Fruit fly (Drosophila melanogaster) whole organism, embryonic: Measurements from ENCODE around the gene CG15728.

Source experiments
- Antp ChIP-seq: fragments of 200-800 bp; sonication (Bioruptor generic); optimal IDR thresholded peaks from 3 replicates; lab custom pipeline; 2016; ENCODE audit warnings: missing biosample characterization, missing genetic modification characterization
- Atf6 ChIP-seq: fragments of 200-800 bp; sonication (Bioruptor generic); IDR thresholded peaks from 2 replicates; pipeline ENCODE4 v1.3.6; 2022; ENCODE audit warnings: missing biosample characterization, missing genetic modification characterization
- B-H1 ChIP-seq: fragments of 200-800 bp; sonication (Bioruptor generic); IDR thresholded peaks from 3 replicates; pipeline ENCODE4 v1.3.6; 2022; ENCODE audit warnings: missing biosample characterization, missing genetic modification characterization
- Blimp-1 ChIP-seq: fragments of 200-800 bp; sonication (Bioruptor generic); optimal IDR thresholded peaks from 3 replicates; lab custom pipeline; 2018; ENCODE audit warnings: missing biosample characterization, missing genetic modification characterization, mild to moderate bottlenecking, moderate library complexity, missing genetic modification reagents
- CG11723 ChIP-seq: fragments of 200-800 bp; sonication (Bioruptor generic); optimal IDR thresholded peaks from 2 replicates; lab custom pipeline; 2017; ENCODE audit warnings: missing biosample characterization, mild to moderate bottlenecking, missing genetic modification characterization
- CG12104 ChIP-seq: fragments of 200-800 bp; sonication (Bioruptor generic); optimal IDR thresholded peaks from 3 replicates; lab custom pipeline; 2016; ENCODE audit warnings: missing biosample characterization, missing genetic modification characterization
- CG12299 ChIP-seq: fragments of 200-800 bp; sonication (Bioruptor generic); optimal IDR thresholded peaks from 2 replicates; lab custom pipeline; 2018; ENCODE audit warnings: missing biosample characterization, mild to moderate bottlenecking, missing genetic modification characterization
- CG12769 ChIP-seq: fragments of 200-800 bp; sonication (Bioruptor generic); optimal IDR thresholded peaks from 2 replicates; lab custom pipeline; 2019; ENCODE audit warnings: missing biosample characterization, mild to moderate bottlenecking, missing genetic modification characterization, moderate library complexity
- CG13894 ChIP-seq: fragments of 200-800 bp; sonication (Bioruptor generic); optimal IDR thresholded peaks from 3 replicates; lab custom pipeline; 2018; ENCODE audit warnings: missing biosample characterization, mild to moderate bottlenecking, missing genetic modification characterization, moderate library complexity
- CG14965 ChIP-seq: fragments of 200-800 bp; sonication (Bioruptor generic); optimal IDR thresholded peaks from 2 replicates; lab custom pipeline; 2016; ENCODE audit warnings: missing biosample characterization, missing genetic modification characterization, borderline replicate concordance
- CG15269 ChIP-seq: fragments of 200-800 bp; sonication (Bioruptor generic); optimal IDR thresholded peaks from 2 replicates; lab custom pipeline; 2018; ENCODE audit warnings: missing biosample characterization, mild to moderate bottlenecking, missing genetic modification characterization, moderate library complexity
- CG1602 ChIP-seq: fragments of 200-800 bp; sonication (Bioruptor generic); optimal IDR thresholded peaks from 3 replicates; lab custom pipeline; 2016; ENCODE audit warnings: missing biosample characterization, missing genetic modification characterization
- CG17612 ChIP-seq: fragments of 200-800 bp; sonication (Bioruptor generic); IDR thresholded peaks from 2 replicates; pipeline ENCODE4 v1.3.6; 2022; ENCODE audit warnings: missing biosample characterization, missing genetic modification characterization
- CG2120 ChIP-seq: fragments of 200-800 bp; sonication (Bioruptor generic); optimal IDR thresholded peaks from 3 replicates; lab custom pipeline; 2016; ENCODE audit warnings: missing biosample characterization, missing genetic modification characterization
- CG2678 ChIP-seq: fragments of 200-800 bp; sonication (Bioruptor generic); optimal IDR thresholded peaks from 3 replicates; lab custom pipeline; 2019; ENCODE audit warnings: missing biosample characterization, mild to moderate bottlenecking, missing genetic modification characterization, moderate library complexity
- CG3163 ChIP-seq: fragments of 200-800 bp; sonication (Bioruptor generic); optimal IDR thresholded peaks from 3 replicates; lab custom pipeline; 2016; ENCODE audit warnings: missing biosample characterization, missing genetic modification characterization
- CG34422 ChIP-seq: fragments of 200-800 bp; sonication (Bioruptor generic); IDR thresholded peaks from 3 replicates; pipeline ENCODE4 v1.3.6; 2022; ENCODE audit warnings: missing biosample characterization, missing genetic modification characterization
- CG4360 ChIP-seq: fragments of 200-800 bp; sonication (Bioruptor generic); IDR thresholded peaks from 2 replicates; pipeline ENCODE4 v1.3.6; 2022; ENCODE audit warnings: missing biosample characterization, missing genetic modification characterization
- CG4404 ChIP-seq: fragments of 200-800 bp; sonication (Bioruptor generic); IDR thresholded peaks from 2 replicates; pipeline ENCODE4 v1.3.6; 2022; ENCODE audit warnings: missing biosample characterization, missing genetic modification characterization
- CG4730 ChIP-seq: fragments of 200-800 bp; sonication (Bioruptor generic); IDR thresholded peaks from 2 replicates; pipeline ENCODE4 v1.3.6; 2022; ENCODE audit warnings: missing biosample characterization, missing genetic modification characterization
- CG6175 ChIP-seq: fragments of 200-800 bp; sonication (Bioruptor generic); IDR thresholded peaks from 3 replicates; pipeline ENCODE4 v1.3.6; 2022; ENCODE audit warnings: missing biosample characterization, missing genetic modification characterization
- CG7556 ChIP-seq: fragments of 200-800 bp; sonication (Bioruptor generic); optimal IDR thresholded peaks from 2 replicates; lab custom pipeline; 2017; ENCODE audit warnings: missing biosample characterization, mild to moderate bottlenecking, missing genetic modification characterization
- CG8290 ChIP-seq, 3 experiments: fragments of 200-800 bp; sonication (Bioruptor generic); optimal IDR thresholded peaks; 2 replicates each; lab custom pipeline; 2016 to 2019; ENCODE audit warnings: missing biosample characterization in 3 of 3, missing genetic modification characterization in 3 of 3, mild to moderate bottlenecking in 2 of 3, moderate library complexity in 1 of 3
- CG8359 ChIP-seq: fragments of 200-800 bp; sonication (Bioruptor generic); optimal IDR thresholded peaks from 2 replicates; lab custom pipeline; 2017; ENCODE audit warnings: missing biosample characterization, mild to moderate bottlenecking, missing genetic modification characterization, borderline replicate concordance
- CG9932 ChIP-seq: fragments of 200-800 bp; sonication (Bioruptor generic); IDR thresholded peaks from 2 replicates; pipeline ENCODE4 v1.3.6; 2022; ENCODE audit warnings: missing biosample characterization, missing genetic modification characterization
- Ets65A ChIP-seq: fragments of 200-800 bp; sonication (Bioruptor generic); peaks from one replicate; lab custom pipeline; 2016; ENCODE audit warnings: missing biosample characterization, missing genetic modification characterization
- Fer2 ChIP-seq: fragments of 200-800 bp; sonication (Bioruptor generic); optimal IDR thresholded peaks from 2 replicates; lab custom pipeline; 2018; ENCODE audit warnings: missing biosample characterization, mild to moderate bottlenecking, missing genetic modification characterization, moderate library complexity
- Sox102F ChIP-seq: fragments of 200-800 bp; sonication (Bioruptor generic); optimal IDR thresholded peaks from 2 replicates; lab custom pipeline; 2018; ENCODE audit warnings: missing biosample characterization, mild to moderate bottlenecking, missing genetic modification characterization, moderate library complexity
- Trl ChIP-seq, 3 experiments: fragments of >200 bp in 2 of 3; fragments of 200-800 bp in 1 of 3; sonication (Bioruptor generic) in 1 of 3; optimal IDR thresholded peaks; 2 replicates in 1 of 3; 3 replicates in 2 of 3; lab custom pipeline; 2016 to 2017; ENCODE audit warnings: missing biosample characterization in 1 of 3, missing genetic modification characterization in 1 of 3
- Xbp1 ChIP-seq: fragments of 200-800 bp; sonication (Bioruptor generic); optimal IDR thresholded peaks from 3 replicates; lab custom pipeline; 2016; ENCODE audit warnings: missing biosample characterization, mild to moderate bottlenecking, missing genetic modification characterization
- cato ChIP-seq: fragments of 200-800 bp; sonication (Bioruptor generic); optimal IDR thresholded peaks from 2 replicates; lab custom pipeline; 2016; ENCODE audit warnings: missing biosample characterization, missing genetic modification characterization, borderline replicate concordance
- cg ChIP-seq: fragments of 200-800 bp; sonication (Bioruptor generic); optimal IDR thresholded peaks from 3 replicates; lab custom pipeline; 2019; ENCODE audit warnings: missing biosample characterization, mild to moderate bottlenecking, missing genetic modification characterization, moderate library complexity
- chinmo ChIP-seq: fragments of 200-800 bp; sonication (Bioruptor generic); IDR thresholded peaks from 4 replicates; pipeline ENCODE4 v1.3.6; 2022; ENCODE audit warnings: missing biosample characterization, missing genetic modification characterization; ENCODE audit not compliant: partially characterized antibody
- ci ChIP-seq: fragments of 200-800 bp; sonication (Bioruptor generic); IDR thresholded peaks from 3 replicates; pipeline ENCODE4 v1.3.6; 2022; ENCODE audit warnings: missing biosample characterization, missing genetic modification characterization
- crc ChIP-seq: fragments of 200-800 bp; sonication (Bioruptor generic); optimal IDR thresholded peaks from 2 replicates; lab custom pipeline; 2016; ENCODE audit warnings: missing biosample characterization, missing genetic modification characterization
- crol ChIP-seq: fragments of 200-800 bp; sonication (Bioruptor generic); IDR thresholded peaks from 2 replicates; pipeline ENCODE4 v1.3.6; 2022; ENCODE audit warnings: missing biosample characterization, missing genetic modification characterization
- eve ChIP-seq, 2 experiments: fragments of >200 bp; optimal IDR thresholded peaks; 2 replicates each; lab custom pipeline; 2017; ENCODE audit warnings: missing biosample characterization in 2 of 2, missing genetic modification characterization in 2 of 2
- kni ChIP-seq: fragments of 200-800 bp; sonication (Bioruptor generic); optimal IDR thresholded peaks from 3 replicates; lab custom pipeline; 2017; ENCODE audit warnings: mild to moderate bottlenecking, missing biosample characterization, missing genetic modification reagents, missing genetic modification characterization
- lmd ChIP-seq: fragments of 200-800 bp; sonication (Bioruptor generic); IDR thresholded peaks from 2 replicates; pipeline ENCODE4 v1.3.6; 2022; ENCODE audit warnings: missing biosample characterization, missing genetic modification characterization
- lola ChIP-seq, 3 experiments: fragments of >200 bp in 2 of 3; fragments of 200-800 bp in 1 of 3; sonication (Bioruptor generic) in 1 of 3; optimal IDR thresholded peaks; 2 replicates each; lab custom pipeline; 2017 to 2019; ENCODE audit warnings: missing biosample characterization in 3 of 3, missing genetic modification characterization in 3 of 3, mild to moderate bottlenecking in 1 of 3, moderate library complexity in 1 of 3
- mirr ChIP-seq: fragments of 200-800 bp; sonication (Bioruptor generic); optimal IDR thresholded peaks from 3 replicates; lab custom pipeline; 2018; ENCODE audit warnings: missing biosample characterization, mild to moderate bottlenecking, missing genetic modification characterization
- pfk ChIP-seq: fragments of 200-800 bp; sonication (Bioruptor generic); optimal IDR thresholded peaks from 2 replicates; lab custom pipeline; 2018; ENCODE audit warnings: missing biosample characterization, mild to moderate bottlenecking, missing genetic modification characterization, moderate library complexity
- pros ChIP-seq: fragments of 200-800 bp; sonication (Bioruptor generic); optimal IDR thresholded peaks from 3 replicates; lab custom pipeline; 2019; ENCODE audit warnings: missing biosample characterization, mild to moderate bottlenecking, missing genetic modification characterization, moderate library complexity
- psq ChIP-seq: fragments of 200-800 bp; sonication (Bioruptor generic); optimal IDR thresholded peaks from 2 replicates; lab custom pipeline; 2017; ENCODE audit warnings: missing biosample characterization, missing genetic modification characterization
- pum ChIP-seq: fragments of 200-800 bp; sonication (Bioruptor generic); optimal IDR thresholded peaks from 2 replicates; lab custom pipeline; 2016; ENCODE audit warnings: missing biosample characterization, missing genetic modification characterization
- slbo ChIP-seq: fragments of 200-800 bp; sonication (Bioruptor generic); IDR thresholded peaks from 2 replicates; pipeline ENCODE4 v1.3.6; 2022; ENCODE audit warnings: missing biosample characterization, missing genetic modification characterization

CG15728 gene

DNA sequence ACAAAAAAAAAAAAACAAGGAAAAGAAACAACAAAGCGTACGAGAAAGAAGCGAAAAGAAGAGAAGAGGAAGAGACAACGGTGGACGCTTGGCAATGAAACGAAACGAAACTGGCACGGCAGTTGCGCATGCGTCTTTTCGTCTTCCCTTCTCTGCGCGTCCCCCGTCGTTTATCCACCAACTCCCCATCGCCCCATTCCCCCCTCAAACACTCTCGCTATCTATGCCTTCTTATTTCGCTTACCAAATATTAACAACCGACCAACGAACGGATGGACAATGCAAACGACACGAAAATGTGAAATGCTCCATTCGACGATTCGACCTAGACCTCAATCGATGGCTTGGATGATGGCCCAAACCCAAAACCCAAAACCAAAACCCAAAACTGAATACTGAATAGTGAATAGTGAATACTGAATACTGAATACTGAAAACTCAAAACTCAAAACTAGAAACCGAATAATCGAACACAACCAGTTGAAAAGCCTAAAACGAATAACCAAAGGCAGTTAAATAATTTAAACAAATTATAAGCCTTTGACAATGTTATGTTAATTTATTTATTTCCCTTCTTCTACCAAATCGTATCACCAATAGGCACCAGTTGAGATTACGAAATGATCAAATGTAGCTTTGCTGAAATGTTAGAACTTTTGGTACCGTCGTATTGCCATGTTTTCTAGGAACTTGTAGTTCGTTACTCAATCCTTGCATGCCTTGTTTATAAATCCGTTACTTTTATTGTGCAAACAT, 46.6 kb downstream of the CG15728 start:
- TF ChIP-seq pfk, result peak; percentile 87
- no peak for TF ChIP-seq CG12104 (GFP tag; lab: Kevin White, UChicago)
- peak; percentile 93 for TF ChIP-seq Blimp-1 (GFP tag; lab: Kevin White, UChicago)
- TF ChIP-seq CG3163 (GFP tag; lab: Kevin White, UChicago), result no peak
- peak; percentile 82 for TF ChIP-seq CG12769 (tag; lab: Kevin White, UChicago)
- no peak for TF ChIP-seq CG6175
- peak; percentile 93 for TF ChIP-seq crol (GFP tag; lab: Robert Waterston, UW)
- no peak for TF ChIP-seq Xbp1 (GFP tag; lab: Kevin White, UChicago)
- TF ChIP-seq mirr, result peak; percentile 5
- TF ChIP-seq Trl (optimal IDR thresholded peaks at IDR 0.05; lab: Kevin White, UChicago), result no peak
- TF ChIP-seq Trl (GFP tag; optimal IDR thresholded peaks at IDR 0.05; lab: Kevin White, UChicago), result no peak
- peak; percentile 0 for TF ChIP-seq pros (GFP tag; lab: Kevin White, UChicago)
- TF ChIP-seq lola (GFP tag; optimal IDR thresholded peaks at IDR 0.05; lab: Kevin White, UChicago), result no peak
- 0 out of 3 replicates have a peak, but pooled peaks have one; percentile 2 for TF ChIP-seq CG34422 (GFP tag; lab: Robert Waterston, UW)
- TF ChIP-seq CG8290 (GFP tag; optimal IDR thresholded peaks at IDR 0.05; lab: Kevin White, UChicago), result no peak
- TF ChIP-seq CG8290 (tag; optimal IDR thresholded peaks at IDR 0.05; lab: Kevin White, UChicago), result peak in 1 of 2 experiments; percentile 33
- peak; percentile 61 for TF ChIP-seq CG13894 (tag; lab: Kevin White, UChicago)
- peak; percentile 66 for TF ChIP-seq Ets65A (GFP tag; lab: Kevin White, UChicago)
- 0 out of 4 replicates have a peak, but pooled peaks have one; percentile 48 for TF ChIP-seq chinmo
- TF ChIP-seq Fer2 (tag; lab: Kevin White, UChicago), result no peak
- peak; percentile 62 for TF ChIP-seq kni (GFP tag; lab: Kevin White, UChicago)
- TF ChIP-seq pum, result no peak
- TF ChIP-seq Atf6 (GFP tag; lab: Robert Waterston, UW), result no peak
- TF ChIP-seq CG8359 (GFP tag; lab: Kevin White, UChicago), result no peak
- no peak for TF ChIP-seq CG14965 (GFP tag; lab: Kevin White, UChicago)
- TF ChIP-seq B-H1, result no peak
- peak; percentile 36; the same call in 1 of the 2 replicates for TF ChIP-seq CG4360 (GFP tag; lab: Robert Waterston, UW)
- peak; percentile 81 for TF ChIP-seq psq (GFP tag; lab: Kevin White, UChicago)
- no peak for TF ChIP-seq CG12299
- TF ChIP-seq eve (GFP tag; optimal IDR thresholded peaks at IDR 0.05; lab: Kevin White, UChicago), result peak in 1 of 2 experiments; percentile 20
- TF ChIP-seq, all 482 proteins: peak for 15

dm6 chrX:12672317-12673172, 48.5 kb downstream of the CG15728 start:
- TF ChIP-seq crc (no peak), Sox102F (GFP tag; lab: Kevin White, UChicago) (no peak), cato (GFP tag; lab: Kevin White, UChicago) (no peak), CG2120 (GFP tag; lab: Kevin White, UChicago) (peak; percentile 53), CG15269 (tag; lab: Kevin White, UChicago) (peak; percentile 39), CG7556 (GFP tag; lab: Kevin White, UChicago) (no peak), CG17612 (no peak), CG2678 (tag; lab: Kevin White, UChicago) (peak; percentile 24), CG4730 (no peak), ci (0 out of 3 replicates have a peak, but pooled peaks have one; percentile 22), cg (GFP tag; lab: Kevin White, UChicago) (peak; percentile 74), CG4404 (GFP tag; lab: Robert Waterston, UW) (no peak), Antp (GFP tag; lab: Kevin White, UChicago) (no peak), CG9932 (peak; percentile 66), slbo (GFP tag; lab: Robert Waterston, UW) (0 out of 2 replicates have a peak, but pooled peaks have one; percentile 18), CG1602 (GFP tag; lab: Kevin White, UChicago) (no peak), CG11723 (GFP tag; lab: Kevin White, UChicago) (no peak), lmd (GFP tag; lab: Robert Waterston, UW) (peak; percentile 32; the same call in 1 of the 2 replicates)
